Fruit fly (Drosophila melanogaster) Kc167 (cell line): ENCODE measurements around the gene Ir85a.

Experiments
- Myc ChIP-seq: fragments of >200 bp; optimal IDR thresholded peaks from 2 replicates; lab custom pipeline; 2017; ENCODE audit warnings: missing external identifiers
- h ChIP-seq: fragments of >200 bp; optimal IDR thresholded peaks from 3 replicates; lab custom pipeline; 2018; ENCODE audit warnings: missing external identifiers
- psq ChIP-seq: fragments of >200 bp; optimal IDR thresholded peaks from 2 replicates; lab custom pipeline; 2017; ENCODE audit warnings: missing external identifiers
- ttk ChIP-seq: sonication (Bioruptor generic); optimal IDR thresholded peaks from 2 replicates; lab custom pipeline; 2017; ENCODE audit warnings: missing external identifiers

- no peak for TF ChIP-seq h (lab: Kevin White, UChicago)
- TF ChIP-seq Myc (lab: Kevin White, UChicago): no peak
- no peak for TF ChIP-seq ttk
- TF ChIP-seq psq (lab: Kevin White, UChicago): no peak
Measured at dm6 chr3R:8810397-8811184, 16.1 kb downstream of the Ir85a start.
